Fruit fly (Drosophila melanogaster) whole organism, embryonic: ENCODE data around the gene CG33258.

Source experiments
- ATbp ChIP-seq: fragments of 200-800 bp; sonication (Bioruptor generic); optimal IDR thresholded peaks from 2 replicates; lab custom pipeline; 2017; ENCODE audit warnings: missing biosample characterization, mild to moderate bottlenecking, missing genetic modification characterization, missing genetic modification reagents
- Abd-B ChIP-seq: fragments of 200-800 bp; sonication (Bioruptor generic); optimal IDR thresholded peaks from 2 replicates; lab custom pipeline; 2018; ENCODE audit warnings: missing biosample characterization, mild to moderate bottlenecking, missing genetic modification characterization, moderate library complexity
- Asciz ChIP-seq: fragments of 200-800 bp; sonication (Bioruptor generic); optimal IDR thresholded peaks from 2 replicates; lab custom pipeline; 2017; ENCODE audit warnings: missing biosample characterization, mild to moderate bottlenecking, missing genetic modification characterization, missing genetic modification reagents
- Atf6 ChIP-seq: fragments of 200-800 bp; sonication (Bioruptor generic); IDR thresholded peaks from 2 replicates; pipeline ENCODE4 v1.3.6; 2022; ENCODE audit warnings: missing biosample characterization, missing genetic modification characterization
- CG1024 ChIP-seq: fragments of 200-800 bp; sonication (Bioruptor generic); IDR thresholded peaks from 2 replicates; pipeline ENCODE4 v1.3.6; 2022; ENCODE audit warnings: missing biosample characterization, missing genetic modification characterization
- CG1233 ChIP-seq: fragments of 200-800 bp; sonication (Bioruptor generic); optimal IDR thresholded peaks from 4 replicates; lab custom pipeline; 2018; ENCODE audit warnings: missing biosample characterization, mild to moderate bottlenecking, missing genetic modification characterization
- CG12659 ChIP-seq: fragments of 200-800 bp; sonication (Bioruptor generic); optimal IDR thresholded peaks from 3 replicates; lab custom pipeline; 2017; ENCODE audit warnings: mild to moderate bottlenecking, missing biosample characterization, missing genetic modification reagents, missing genetic modification characterization
- CG13424 ChIP-seq: fragments of 200-800 bp; sonication (Bioruptor generic); optimal IDR thresholded peaks from 2 replicates; lab custom pipeline; 2019; ENCODE audit warnings: missing biosample characterization, mild to moderate bottlenecking, missing genetic modification characterization, moderate library complexity
- CG13775 ChIP-seq: fragments of 200-800 bp; sonication (Bioruptor generic); optimal IDR thresholded peaks from 3 replicates; lab custom pipeline; 2017; ENCODE audit warnings: missing biosample characterization, mild to moderate bottlenecking, missing genetic modification characterization
- CG13894 ChIP-seq: fragments of 200-800 bp; sonication (Bioruptor generic); optimal IDR thresholded peaks from 3 replicates; lab custom pipeline; 2018; ENCODE audit warnings: missing biosample characterization, mild to moderate bottlenecking, missing genetic modification characterization, moderate library complexity
- CG1529 ChIP-seq: fragments of 200-800 bp; sonication (Bioruptor generic); optimal IDR thresholded peaks from 3 replicates; lab custom pipeline; 2018; ENCODE audit warnings: missing biosample characterization, missing genetic modification characterization
- CG18599 ChIP-seq: fragments of 200-800 bp; sonication (Bioruptor generic); optimal IDR thresholded peaks from 3 replicates; lab custom pipeline; 2017; ENCODE audit warnings: missing biosample characterization, missing genetic modification characterization, mild to moderate bottlenecking, moderate library complexity, missing genetic modification reagents
- CG2120 ChIP-seq: fragments of 200-800 bp; sonication (Bioruptor generic); optimal IDR thresholded peaks from 3 replicates; lab custom pipeline; 2016; ENCODE audit warnings: missing biosample characterization, missing genetic modification characterization
- CG32767 ChIP-seq: fragments of 200-800 bp; sonication (Bioruptor generic); IDR thresholded peaks from 2 replicates; pipeline ENCODE4 v1.3.6; 2022; ENCODE audit warnings: missing biosample characterization, missing genetic modification characterization
- CG4424 ChIP-seq: fragments of 200-800 bp; sonication (Bioruptor generic); optimal IDR thresholded peaks from 3 replicates; lab custom pipeline; 2016; ENCODE audit warnings: missing biosample characterization, missing genetic modification characterization
- CG5245 ChIP-seq: fragments of 200-800 bp; sonication (Bioruptor generic); optimal IDR thresholded peaks from 3 replicates; lab custom pipeline; 2016; ENCODE audit warnings: missing biosample characterization, missing genetic modification characterization
- CG6272 ChIP-seq: fragments of 200-800 bp; sonication (Bioruptor generic); IDR thresholded peaks from 2 replicates; pipeline ENCODE4 v1.3.6; 2022; ENCODE audit warnings: missing biosample characterization, missing genetic modification characterization
- CG6689 ChIP-seq: fragments of 200-800 bp; sonication (Bioruptor generic); IDR thresholded peaks from 2 replicates; pipeline ENCODE4 v1.3.6; 2022; ENCODE audit warnings: missing biosample characterization, missing genetic modification characterization
- CG8281 ChIP-seq: fragments of 200-800 bp; sonication (Bioruptor generic); optimal IDR thresholded peaks from 2 replicates; lab custom pipeline; 2018; ENCODE audit warnings: missing biosample characterization, mild to moderate bottlenecking, missing genetic modification characterization, moderate library complexity
- D19B ChIP-seq: fragments of 200-800 bp; sonication (Bioruptor generic); optimal IDR thresholded peaks from 2 replicates; lab custom pipeline; 2017; ENCODE audit warnings: missing biosample characterization, mild to moderate bottlenecking, missing genetic modification characterization
- E2f2 ChIP-seq: fragments of 200-800 bp; sonication (Bioruptor generic); IDR thresholded peaks from 2 replicates; pipeline ENCODE4 v1.3.6; 2022; ENCODE audit warnings: missing biosample characterization, missing genetic modification characterization
- Fer2 ChIP-seq: fragments of 200-800 bp; sonication (Bioruptor generic); optimal IDR thresholded peaks from 2 replicates; lab custom pipeline; 2018; ENCODE audit warnings: missing biosample characterization, mild to moderate bottlenecking, missing genetic modification characterization, moderate library complexity
- H2.0 ChIP-seq: fragments of 200-800 bp; sonication (Bioruptor generic); IDR thresholded peaks from 2 replicates; pipeline ENCODE4 v1.3.6; 2022; ENCODE audit warnings: missing biosample characterization, missing genetic modification characterization
- HLH3B ChIP-seq: fragments of 200-800 bp; sonication (Bioruptor generic); IDR thresholded peaks from 2 replicates; pipeline ENCODE4 v1.3.6; 2022; ENCODE audit warnings: missing biosample characterization, missing genetic modification characterization
- Hr51 ChIP-seq, 2 experiments: fragments of 200-800 bp; sonication (Bioruptor generic); optimal IDR thresholded peaks; 2 replicates in 1 of 2; 3 replicates in 1 of 2; lab custom pipeline; 2016 to 2018; ENCODE audit warnings: missing biosample characterization in 2 of 2, missing genetic modification characterization in 2 of 2, mild to moderate bottlenecking in 1 of 2, moderate library complexity in 1 of 2
- Jarid2 ChIP-seq: fragments of 200-800 bp; sonication (Bioruptor generic); optimal IDR thresholded peaks from 3 replicates; lab custom pipeline; 2017; ENCODE audit warnings: mild to moderate bottlenecking, missing biosample characterization, missing genetic modification reagents, missing genetic modification characterization
- MBD-R2 ChIP-seq: fragments of 200-800 bp; sonication (Bioruptor generic); IDR thresholded peaks from 2 replicates; pipeline ENCODE4 v1.3.6; 2022; ENCODE audit warnings: missing biosample characterization, missing genetic modification characterization
- NfI ChIP-seq: fragments of 200-800 bp; sonication (Bioruptor generic); optimal IDR thresholded peaks from 3 replicates; lab custom pipeline; 2018; ENCODE audit warnings: missing biosample characterization, mild to moderate bottlenecking, missing genetic modification characterization, moderate library complexity
- Ptx1 ChIP-seq: fragments of 200-800 bp; sonication (Bioruptor generic); IDR thresholded peaks from 2 replicates; pipeline ENCODE4 v1.3.6; 2022; ENCODE audit warnings: missing biosample characterization, missing genetic modification characterization
- Six4 ChIP-seq: fragments of 200-800 bp; sonication (Bioruptor generic); optimal IDR thresholded peaks from 2 replicates; lab custom pipeline; 2016; ENCODE audit warnings: missing biosample characterization, missing genetic modification characterization
- Sox100B ChIP-seq: fragments of 200-800 bp; sonication (Bioruptor generic); optimal IDR thresholded peaks from 3 replicates; lab custom pipeline; 2018; ENCODE audit warnings: missing biosample characterization, mild to moderate bottlenecking, missing genetic modification characterization
- YL-1 ChIP-seq: fragments of 200-800 bp; sonication (Bioruptor generic); optimal IDR thresholded peaks from 3 replicates; lab custom pipeline; 2017; ENCODE audit warnings: missing biosample characterization, mild to moderate bottlenecking, missing genetic modification characterization
- ap ChIP-seq: fragments of 200-800 bp; sonication (Bioruptor generic); IDR thresholded peaks from 2 replicates; pipeline ENCODE4 v1.3.6; 2022; ENCODE audit warnings: missing biosample characterization, missing genetic modification characterization
- bsh ChIP-seq, 2 experiments: fragments of 200-800 bp; sonication (Bioruptor generic); optimal IDR thresholded peaks; 2 replicates each; lab custom pipeline; 2017 to 2018; ENCODE audit warnings: mild to moderate bottlenecking in 2 of 2, missing biosample characterization in 2 of 2, missing genetic modification characterization in 2 of 2, moderate library complexity in 1 of 2
- da ChIP-seq: fragments of 200-800 bp; sonication (Bioruptor generic); optimal IDR thresholded peaks from 2 replicates; lab custom pipeline; 2016; ENCODE audit warnings: missing biosample characterization, missing genetic modification characterization
- disco-r ChIP-seq: fragments of 200-800 bp; sonication (Bioruptor generic); optimal IDR thresholded peaks from 2 replicates; lab custom pipeline; 2016; ENCODE audit warnings: missing biosample characterization, missing genetic modification characterization
- fu2 ChIP-seq: fragments of 200-800 bp; sonication (Bioruptor generic); optimal IDR thresholded peaks from 2 replicates; lab custom pipeline; 2016; ENCODE audit warnings: missing biosample characterization, missing genetic modification characterization
- gro ChIP-seq: fragments of 200-800 bp; sonication (Bioruptor generic); optimal IDR thresholded peaks from 2 replicates; lab custom pipeline; 2016; ENCODE audit warnings: missing biosample characterization, missing genetic modification characterization
- hb ChIP-seq: fragments of 200-800 bp; sonication (Bioruptor generic); IDR thresholded peaks from 3 replicates; pipeline ENCODE4 v1.3.6; 2022; ENCODE audit warnings: missing biosample characterization, missing genetic modification characterization; ENCODE audit not compliant: partially characterized antibody
- hbn ChIP-seq: fragments of 200-800 bp; sonication (Bioruptor generic); IDR thresholded peaks from 2 replicates; pipeline ENCODE4 v1.3.6; 2022; ENCODE audit warnings: missing biosample characterization, missing genetic modification characterization; ENCODE audit not compliant: partially characterized antibody
- her ChIP-seq: fragments of 200-800 bp; sonication (Bioruptor generic); optimal IDR thresholded peaks from 2 replicates; lab custom pipeline; 2016; ENCODE audit warnings: missing biosample characterization, missing genetic modification characterization
- lmd ChIP-seq: fragments of 200-800 bp; sonication (Bioruptor generic); IDR thresholded peaks from 2 replicates; pipeline ENCODE4 v1.3.6; 2022; ENCODE audit warnings: missing biosample characterization, missing genetic modification characterization
- nau ChIP-seq: fragments of 200-800 bp; sonication (Bioruptor generic); optimal IDR thresholded peaks from 3 replicates; lab custom pipeline; 2017; ENCODE audit warnings: missing biosample characterization, mild to moderate bottlenecking, missing genetic modification characterization, missing genetic modification reagents
- salm ChIP-seq: fragments of 200-800 bp; sonication (Bioruptor generic); optimal IDR thresholded peaks from 2 replicates; lab custom pipeline; 2018; ENCODE audit warnings: missing biosample characterization, mild to moderate bottlenecking, missing genetic modification characterization
- stc ChIP-seq: fragments of 200-800 bp; sonication (Bioruptor generic); IDR thresholded peaks from 2 replicates; pipeline ENCODE4 v1.3.6; 2022; ENCODE audit warnings: missing biosample characterization, missing genetic modification characterization
- tin ChIP-seq: fragments of 200-800 bp; sonication (Bioruptor generic); optimal IDR thresholded peaks from 3 replicates; lab custom pipeline; 2016; ENCODE audit warnings: missing biosample characterization, missing genetic modification characterization
- ttk ChIP-seq: fragments of 200-800 bp; sonication (Bioruptor generic); IDR thresholded peaks from 2 replicates; pipeline ENCODE4 v2.1.2; 2022; ENCODE audit warnings: missing biosample characterization, missing genetic modification characterization
- tx ChIP-seq: fragments of 200-800 bp; sonication (Bioruptor generic); optimal IDR thresholded peaks from 2 replicates; lab custom pipeline; 2016; ENCODE audit warnings: missing biosample characterization, missing genetic modification characterization
- unc-4 ChIP-seq: fragments of 200-800 bp; sonication (Bioruptor generic); IDR thresholded peaks from 2 replicates; pipeline ENCODE4 v1.3.6; 2022; ENCODE audit warnings: missing biosample characterization, missing genetic modification characterization; ENCODE audit not compliant: partially characterized antibody
- zen ChIP-seq: fragments of 200-800 bp; sonication (Bioruptor generic); optimal IDR thresholded peaks from 3 replicates; lab custom pipeline; 2018; ENCODE audit warnings: missing biosample characterization, mild to moderate bottlenecking, missing genetic modification characterization, moderate library complexity

Gene CG33258

dm6 chr3L:16054095-16054494 is 28.3 kb upstream of the CG33258 start (continued):
- TF ChIP-seq YL-1 (no peak), unc-4 (GFP tag; lab: Robert Waterston, UW) (no peak), tin (peak; percentile 30), CG4424 (peak; percentile 50), Atf6 (GFP tag; lab: Robert Waterston, UW) (peak; percentile 11; the same call in 1 of the 2 replicates), hb (GFP tag; lab: Robert Waterston, UW) (no peak), CG12659 (GFP tag; lab: Kevin White, UChicago) (peak; percentile 15), CG32767 (GFP tag; lab: Robert Waterston, UW) (0 out of 2 replicates have a peak, but pooled peaks have one; percentile 29), ATbp (peak; percentile 35), CG1233 (no peak), Sox100B (peak; percentile 53), hbn (GFP tag; lab: Robert Waterston, UW) (no peak), CG1529 (GFP tag; lab: Kevin White, UChicago) (peak; percentile 34), MBD-R2 (GFP tag; lab: Robert Waterston, UW) (no peak), tx (GFP tag; lab: Kevin White, UChicago) (no peak), CG1024 (GFP tag; lab: Robert Waterston, UW) (0 out of 2 replicates have a peak, but pooled peaks have one; percentile 21), Abd-B (GFP tag; lab: Kevin White, UChicago) (peak; percentile 13), HLH3B (GFP tag; lab: Robert Waterston, UW) (peak; percentile 18; the same call in 1 of the 2 replicates), CG2120 (GFP tag; lab: Kevin White, UChicago) (peak; percentile 10), CG13424 (tag; lab: Kevin White, UChicago) (peak; percentile 58), Six4 (GFP tag; lab: Kevin White, UChicago) (peak; percentile 14), fu2 (GFP tag; lab: Kevin White, UChicago) (no peak), da (no peak), CG6272 (no peak), Hr51 (GFP tag; optimal IDR thresholded peaks at IDR 0.05; lab: Kevin White, UChicago) (peak in 1 of 2 experiments; percentile 83), CG18599 (GFP tag; lab: Kevin White, UChicago) (peak; percentile 36), Fer2 (no peak), zen (tag; lab: Kevin White, UChicago) (no peak), ap (GFP tag; lab: Robert Waterston, UW) (peak; percentile 35; the same call in 1 of the 2 replicates), CG13894 (no peak), her (GFP tag; lab: Kevin White, UChicago) (no peak), ttk (GFP tag; lab: Robert Waterston, UW) (0 out of 2 replicates have a peak, but pooled peaks have one; percentile 5), NfI (peak; percentile 19), CG6689 (GFP tag; lab: Robert Waterston, UW) (peak; percentile 71), gro (GFP tag; lab: Kevin White, UChicago) (no peak), D19B (GFP tag; lab: Kevin White, UChicago) (peak; percentile 26), CG8281 (tag; lab: Kevin White, UChicago) (no peak), disco-r (GFP tag; lab: Kevin White, UChicago) (no peak), lmd (peak; percentile 63), Jarid2 (GFP tag; lab: Kevin White, UChicago) (no peak), nau (GFP tag; lab: Kevin White, UChicago) (peak; percentile 2), bsh (GFP tag; optimal IDR thresholded peaks at IDR 0.05; lab: Kevin White, UChicago) (peak in 1 of 2 experiments; percentile 53), Asciz (GFP tag; lab: Kevin White, UChicago) (peak; percentile 61), CG5245 (GFP tag; lab: Kevin White, UChicago) (peak; percentile 8), CG13775 (GFP tag; lab: Kevin White, UChicago) (peak; percentile 30), H2.0 (no peak), Ptx1 (GFP tag; lab: Robert Waterston, UW) (peak; percentile 65), salm (tag; lab: Kevin White, UChicago) (no peak), stc (peak; percentile 26; the same call in 1 of the 2 replicates), E2f2 (peak; percentile 22; the same call in 1 of the 2 replicates)
